Fruit fly (Drosophila melanogaster) whole organism, wandering third instar larva: Measurements from ENCODE around the gene CG44290.

Experiments
- CG9705 ChIP-seq: fragments of 200-800 bp; sonication (Bioruptor generic); optimal IDR thresholded peaks from 2 replicates; lab custom pipeline; 2018; ENCODE audit warnings: missing biosample characterization, mild to moderate bottlenecking, missing genetic modification characterization
- CrebA ChIP-seq: fragments of 200-800 bp; sonication (Bioruptor generic); optimal IDR thresholded peaks from 2 replicates; lab custom pipeline; 2016; ENCODE audit warnings: missing biosample characterization, mild to moderate bottlenecking, missing genetic modification characterization, borderline replicate concordance
- Dfd ChIP-seq: fragments of >200 bp; optimal IDR thresholded peaks from 2 replicates; lab custom pipeline; 2017; ENCODE audit warnings: missing biosample characterization, missing genetic modification characterization
- HLH106 ChIP-seq: fragments of 200-800 bp; optimal IDR thresholded peaks from 3 replicates; lab custom pipeline; 2019; ENCODE audit warnings: missing biosample characterization, mild to moderate bottlenecking, missing genetic modification characterization, moderate library complexity
- Hr83 ChIP-seq: fragments of 200-300 bp; sonication (Bioruptor generic); optimal IDR thresholded peaks from 2 replicates; lab custom pipeline; 2016; ENCODE audit warnings: missing biosample characterization, mild to moderate bottlenecking, missing genetic modification characterization, moderate library complexity; ENCODE audit not compliant: poor library complexity, severe bottlenecking
- Jra ChIP-seq: sonication (Bioruptor generic); optimal IDR thresholded peaks from 2 replicates; lab custom pipeline; 2016; ENCODE audit warnings: missing biosample characterization, missing genetic modification characterization
- Myc ChIP-seq: fragments of >200 bp; optimal IDR thresholded peaks from 2 replicates; lab custom pipeline; 2017
- N ChIP-seq: fragments of >200 bp; optimal IDR thresholded peaks from 2 replicates; lab custom pipeline; 2018; ENCODE audit warnings: missing biosample characterization, missing external identifiers, missing genetic modification characterization
- fru ChIP-seq: fragments of 200-800 bp; sonication (Bioruptor generic); optimal IDR thresholded peaks from 3 replicates; lab custom pipeline; 2016; ENCODE audit warnings: missing biosample characterization, mild to moderate bottlenecking, missing genetic modification characterization
- lola ChIP-seq: fragments of >200 bp; optimal IDR thresholded peaks from 2 replicates; lab custom pipeline; 2017; ENCODE audit warnings: missing biosample characterization, missing genetic modification characterization
- pan ChIP-seq: fragments of >200 bp; optimal IDR thresholded peaks from 2 replicates; lab custom pipeline; 2017
- usp ChIP-seq: fragments of >200 bp; optimal IDR thresholded peaks from 2 replicates; lab custom pipeline; 2017; ENCODE audit warnings: missing biosample characterization, missing genetic modification characterization

- TF ChIP-seq Dfd (GFP tag; lab: Kevin White, UChicago) (no peak), pan (lab: Kevin White, UChicago) (no peak), CG9705 (no peak), usp (no peak), N (no peak), lola (GFP tag; lab: Kevin White, UChicago) (no peak), HLH106 (tag; lab: Kevin White, UChicago) (no peak), Jra (GFP tag; lab: Kevin White, UChicago) (no peak), Myc (lab: Kevin White, UChicago) (no peak), Hr83 (GFP tag; lab: Kevin White, UChicago) (no peak), CrebA (no peak), fru (no peak)
Measured at dm6 chr3R:27440012-27440411, 732 bp downstream of the CG44290 start, which contains the start of gene CG43447.
